Fruit fly (Drosophila melanogaster): ENCODE results near the gene CG13295.

DNA sequence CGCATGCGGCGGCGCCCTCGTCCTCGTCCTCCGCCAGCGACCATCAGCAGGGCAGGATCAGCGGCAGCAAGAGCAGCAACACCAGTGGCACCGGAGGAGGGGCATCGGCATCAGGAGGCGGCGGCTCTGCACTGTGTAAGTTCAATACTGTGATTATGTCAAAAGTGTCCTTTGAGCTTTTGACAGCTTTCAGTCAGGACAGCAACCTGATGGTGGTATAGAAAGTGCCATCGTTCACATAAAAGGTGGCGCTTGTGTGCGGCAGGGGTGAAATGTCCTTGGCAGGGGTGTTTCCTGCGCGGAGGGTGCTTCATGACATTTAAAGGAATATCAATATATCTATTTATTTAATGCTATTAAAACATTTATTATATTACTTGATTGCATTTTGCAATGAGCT lies 28.6 kb upstream of the CG13295 start:
- no peak for TF ChIP-seq CG14965 (GFP tag; optimal IDR thresholded peaks at IDR 0.05; ENCODE audit: borderline replicate concordance)
- TF ChIP-seq tap (tag; optimal IDR thresholded peaks at IDR 0.05), result no peak
- no peak for TF ChIP-seq Poxn (GFP tag; IDR thresholded peaks at IDR 0.05)
- TF ChIP-seq Eip74EF (GFP tag; optimal IDR thresholded peaks at IDR 0.05), result no peak
- no peak for TF ChIP-seq CG15269 (tag; optimal IDR thresholded peaks at IDR 0.05)
- TF ChIP-seq CG11247 (GFP tag; IDR thresholded peaks at IDR 0.05), result no peak
- no peak for TF ChIP-seq gcm2 (GFP tag; optimal IDR thresholded peaks at IDR 0.05)
- no peak for TF ChIP-seq Hey (tag; optimal IDR thresholded peaks at IDR 0.05)
- no peak for TF ChIP-seq Abd-B (GFP tag; optimal IDR thresholded peaks at IDR 0.05)
- TF ChIP-seq lilli (GFP tag; optimal IDR thresholded peaks at IDR 0.05), result no peak
- no peak for TF ChIP-seq CG30020 (tag; optimal IDR thresholded peaks at IDR 0.05)
- no peak for TF ChIP-seq sisA (GFP tag; IDR thresholded peaks at IDR 0.05)
- TF ChIP-seq ap (GFP tag; IDR thresholded peaks at IDR 0.05), result no peak
